Fruit fly (Drosophila melanogaster) whole organism, embryonic: ENCODE data around the gene Cp7Fa.

Experiments used
- CG1024 ChIP-seq: fragments of 200-800 bp; sonication (Bioruptor generic); IDR thresholded peaks from 2 replicates; pipeline ENCODE4 v1.3.6; 2022; ENCODE audit warnings: missing biosample characterization, missing genetic modification characterization
- CG12659 ChIP-seq: fragments of 200-800 bp; sonication (Bioruptor generic); optimal IDR thresholded peaks from 3 replicates; lab custom pipeline; 2017; ENCODE audit warnings: mild to moderate bottlenecking, missing biosample characterization, missing genetic modification reagents, missing genetic modification characterization
- CG15011 ChIP-seq: fragments of 200-800 bp; sonication (Bioruptor generic); optimal IDR thresholded peaks from 3 replicates; lab custom pipeline; 2018; ENCODE audit warnings: missing biosample characterization, mild to moderate bottlenecking, missing genetic modification characterization
- CG15269 ChIP-seq: fragments of 200-800 bp; sonication (Bioruptor generic); optimal IDR thresholded peaks from 2 replicates; lab custom pipeline; 2018; ENCODE audit warnings: missing biosample characterization, mild to moderate bottlenecking, missing genetic modification characterization, moderate library complexity
- CG15514 ChIP-seq: fragments of 200-800 bp; sonication (Bioruptor generic); optimal IDR thresholded peaks from 3 replicates; lab custom pipeline; 2017; ENCODE audit warnings: missing biosample characterization, missing genetic modification characterization, mild to moderate bottlenecking, moderate library complexity, missing genetic modification reagents
- CG2120 ChIP-seq: fragments of 200-800 bp; sonication (Bioruptor generic); optimal IDR thresholded peaks from 3 replicates; lab custom pipeline; 2016; ENCODE audit warnings: missing biosample characterization, missing genetic modification characterization
- CG32532 ChIP-seq: fragments of 200-800 bp; sonication (Bioruptor generic); IDR thresholded peaks from 2 replicates; pipeline ENCODE4 v1.3.6; 2022; ENCODE audit warnings: missing biosample characterization, missing genetic modification characterization
- CG33213 ChIP-seq: fragments of 200-800 bp; sonication (Bioruptor generic); optimal IDR thresholded peaks from 3 replicates; lab custom pipeline; 2016; ENCODE audit warnings: missing biosample characterization, missing genetic modification characterization
- CG4820 ChIP-seq: fragments of 200-800 bp; sonication (Bioruptor generic); optimal IDR thresholded peaks from 3 replicates; lab custom pipeline; 2016; ENCODE audit warnings: missing biosample characterization, missing genetic modification characterization
- CG5953 ChIP-seq: fragments of 200-800 bp; sonication (Bioruptor generic); IDR thresholded peaks from 2 replicates; pipeline ENCODE4 v1.3.6; 2022; ENCODE audit warnings: missing biosample characterization, missing genetic modification characterization
- CG6689 ChIP-seq: fragments of 200-800 bp; sonication (Bioruptor generic); IDR thresholded peaks from 2 replicates; pipeline ENCODE4 v1.3.6; 2022; ENCODE audit warnings: missing biosample characterization, missing genetic modification characterization
- CG7839 ChIP-seq: fragments of 200-800 bp; sonication (Bioruptor generic); optimal IDR thresholded peaks from 3 replicates; lab custom pipeline; 2018; ENCODE audit warnings: missing biosample characterization, mild to moderate bottlenecking, missing genetic modification characterization, moderate library complexity
- CG8359 ChIP-seq: fragments of 200-800 bp; sonication (Bioruptor generic); optimal IDR thresholded peaks from 2 replicates; lab custom pipeline; 2017; ENCODE audit warnings: missing biosample characterization, mild to moderate bottlenecking, missing genetic modification characterization, borderline replicate concordance
- CG8765 ChIP-seq: fragments of 200-800 bp; sonication (Bioruptor generic); IDR thresholded peaks from 2 replicates; pipeline ENCODE4 v1.3.6; 2022; ENCODE audit warnings: missing biosample characterization, missing genetic modification characterization
- Fer1 ChIP-seq: fragments of 200-800 bp; sonication (Bioruptor generic); optimal IDR thresholded peaks from 2 replicates; lab custom pipeline; 2017; ENCODE audit warnings: missing biosample characterization, mild to moderate bottlenecking, missing genetic modification characterization
- Gug ChIP-seq: fragments of 200-800 bp; sonication (Bioruptor generic); IDR thresholded peaks from 4 replicates; pipeline ENCODE4 v1.3.6; 2022; ENCODE audit warnings: missing biosample characterization, missing genetic modification characterization
- Hr51 ChIP-seq, 2 experiments: fragments of 200-800 bp; sonication (Bioruptor generic); optimal IDR thresholded peaks; 2 replicates in 1 of 2; 3 replicates in 1 of 2; lab custom pipeline; 2016 to 2018; ENCODE audit warnings: missing biosample characterization in 2 of 2, missing genetic modification characterization in 2 of 2, mild to moderate bottlenecking in 1 of 2, moderate library complexity in 1 of 2
- Med ChIP-seq: fragments of 200-800 bp; sonication (Bioruptor generic); peaks from one replicate; lab custom pipeline; 2016; ENCODE audit warnings: missing biosample characterization, missing genetic modification characterization, mild to moderate bottlenecking, inconsistent platforms, moderate library complexity
- Myb ChIP-seq: fragments of 200-800 bp; sonication (Bioruptor generic); optimal IDR thresholded peaks from 2 replicates; lab custom pipeline; 2016; ENCODE audit warnings: missing biosample characterization, missing genetic modification characterization
- Nf-YC ChIP-seq: fragments of 200-800 bp; optimal IDR thresholded peaks from 3 replicates; lab custom pipeline; 2019; ENCODE audit warnings: missing biosample characterization, mild to moderate bottlenecking, missing genetic modification characterization, moderate library complexity
- NfI ChIP-seq: fragments of 200-800 bp; sonication (Bioruptor generic); optimal IDR thresholded peaks from 3 replicates; lab custom pipeline; 2018; ENCODE audit warnings: missing biosample characterization, mild to moderate bottlenecking, missing genetic modification characterization, moderate library complexity
- Rfx ChIP-seq: fragments of 200-800 bp; sonication (Bioruptor generic); IDR thresholded peaks from 2 replicates; pipeline ENCODE4 v1.3.6; 2022; ENCODE audit warnings: missing biosample characterization, missing genetic modification characterization
- Rx ChIP-seq: fragments of 200-800 bp; sonication (Bioruptor generic); IDR thresholded peaks from 2 replicates; pipeline ENCODE4 v1.3.6; 2022; ENCODE audit warnings: missing biosample characterization, missing genetic modification characterization
- Sox100B ChIP-seq: fragments of 200-800 bp; sonication (Bioruptor generic); optimal IDR thresholded peaks from 3 replicates; lab custom pipeline; 2018; ENCODE audit warnings: missing biosample characterization, mild to moderate bottlenecking, missing genetic modification characterization
- YL-1 ChIP-seq: fragments of 200-800 bp; sonication (Bioruptor generic); optimal IDR thresholded peaks from 3 replicates; lab custom pipeline; 2017; ENCODE audit warnings: missing biosample characterization, mild to moderate bottlenecking, missing genetic modification characterization
- bab2 ChIP-seq: fragments of 200-800 bp; sonication (Bioruptor generic); optimal IDR thresholded peaks from 2 replicates; lab custom pipeline; 2016; ENCODE audit warnings: missing biosample characterization, missing genetic modification characterization
- bigmax ChIP-seq: fragments of 200-800 bp; sonication (Bioruptor generic); optimal IDR thresholded peaks from 2 replicates; lab custom pipeline; 2018; ENCODE audit warnings: missing biosample characterization, mild to moderate bottlenecking, missing genetic modification characterization
- caup ChIP-seq: fragments of 200-800 bp; sonication (Bioruptor generic); optimal IDR thresholded peaks from 3 replicates; lab custom pipeline; 2017; ENCODE audit warnings: missing biosample characterization, mild to moderate bottlenecking, missing genetic modification characterization, moderate library complexity; ENCODE audit not compliant: severe bottlenecking
- chm ChIP-seq: fragments of 200-800 bp; sonication (Bioruptor generic); IDR thresholded peaks from 2 replicates; pipeline ENCODE4 v1.3.6; 2022; ENCODE audit warnings: missing biosample characterization, missing genetic modification characterization
- dmrt99B ChIP-seq: fragments of 200-800 bp; sonication (Bioruptor generic); optimal IDR thresholded peaks from 2 replicates; lab custom pipeline; 2018; ENCODE audit warnings: missing biosample characterization, mild to moderate bottlenecking, missing genetic modification characterization, moderate library complexity
- fd3F ChIP-seq: fragments of 200-800 bp; sonication (Bioruptor generic); optimal IDR thresholded peaks from 2 replicates; lab custom pipeline; 2018; ENCODE audit warnings: missing biosample characterization, mild to moderate bottlenecking, missing genetic modification characterization, moderate library complexity
- inv ChIP-seq: fragments of 200-800 bp; sonication (Bioruptor generic); IDR thresholded peaks from 2 replicates; pipeline ENCODE4 v1.3.6; 2022; ENCODE audit warnings: missing biosample characterization, missing genetic modification characterization; ENCODE audit not compliant: partially characterized antibody
- lab ChIP-seq: fragments of 200-800 bp; sonication (Bioruptor generic); optimal IDR thresholded peaks from 3 replicates; lab custom pipeline; 2017; ENCODE audit warnings: missing biosample characterization, missing genetic modification characterization, mild to moderate bottlenecking, moderate library complexity, missing genetic modification reagents
- lov ChIP-seq, 2 experiments: fragments of 200-800 bp in 1 of 2; fragments of >200 bp in 1 of 2; sonication (Bioruptor generic) in 1 of 2; IDR thresholded peaks in 1 of 2; optimal IDR thresholded peaks in 1 of 2; 2 replicates in 1 of 2; 3 replicates in 1 of 2; pipeline versions ENCODE4 v1.3.6 to Lab custom; 2017 to 2022; ENCODE audit warnings: missing biosample characterization in 1 of 2, missing genetic modification characterization in 1 of 2
- mirr ChIP-seq: fragments of 200-800 bp; sonication (Bioruptor generic); optimal IDR thresholded peaks from 3 replicates; lab custom pipeline; 2018; ENCODE audit warnings: missing biosample characterization, mild to moderate bottlenecking, missing genetic modification characterization
- nmo ChIP-seq: fragments of 200-800 bp; sonication (Bioruptor generic); optimal IDR thresholded peaks from 2 replicates; lab custom pipeline; 2018; ENCODE audit warnings: missing biosample characterization, mild to moderate bottlenecking, missing genetic modification characterization, moderate library complexity
- pan ChIP-seq, 4 experiments: fragments of >200 bp in 3 of 4; fragments of 200-800 bp in 1 of 4; sonication (Bioruptor generic) in 1 of 4; optimal IDR thresholded peaks in 3 of 4; IDR thresholded peaks in 1 of 4; 2 replicates each; pipeline versions ENCODE4 v1.3.6 to Lab custom; 2017 to 2022; ENCODE audit warnings: missing biosample characterization in 2 of 4, missing genetic modification characterization in 2 of 4, mixed read lengths in 1 of 4
- pho ChIP-seq: fragments of 200-800 bp; sonication (Bioruptor generic); optimal IDR thresholded peaks from 2 replicates; lab custom pipeline; 2016; ENCODE audit warnings: missing biosample characterization, missing genetic modification characterization
- prd ChIP-seq, 3 experiments: fragments of >200 bp in 2 of 3; fragments of 200-800 bp in 1 of 3; sonication (Bioruptor generic) in 1 of 3; optimal IDR thresholded peaks in 2 of 3; IDR thresholded peaks in 1 of 3; 2 replicates in 2 of 3; 3 replicates in 1 of 3; pipeline versions ENCODE4 v1.3.6 to Lab custom; 2017 to 2022; ENCODE audit warnings: missing biosample characterization in 1 of 3, missing genetic modification characterization in 1 of 3
- row ChIP-seq: fragments of 200-800 bp; sonication (Bioruptor generic); IDR thresholded peaks from 3 replicates; pipeline ENCODE4 v1.3.6; 2022; ENCODE audit warnings: missing biosample characterization, missing genetic modification characterization
- scrt ChIP-seq: fragments of 200-800 bp; sonication (Bioruptor generic); optimal IDR thresholded peaks from 2 replicates; lab custom pipeline; 2018; ENCODE audit warnings: missing biosample characterization, mild to moderate bottlenecking, missing genetic modification characterization, moderate library complexity
- slou ChIP-seq: fragments of 200-800 bp; sonication (Bioruptor generic); optimal IDR thresholded peaks from 3 replicates; lab custom pipeline; 2016; ENCODE audit warnings: missing biosample characterization, missing genetic modification characterization
- stwl ChIP-seq: fragments of 200-800 bp; sonication (Bioruptor generic); optimal IDR thresholded peaks from 3 replicates; lab custom pipeline; 2018; ENCODE audit warnings: missing biosample characterization, mild to moderate bottlenecking, missing genetic modification characterization, moderate library complexity
- trem ChIP-seq: fragments of 200-800 bp; optimal IDR thresholded peaks from 3 replicates; lab custom pipeline; 2019; ENCODE audit warnings: missing biosample characterization, mild to moderate bottlenecking, missing genetic modification characterization, moderate library complexity
- wdn ChIP-seq: fragments of 200-800 bp; sonication (Bioruptor generic); IDR thresholded peaks from 2 replicates; pipeline ENCODE4 v1.3.6; 2022; ENCODE audit warnings: missing biosample characterization, missing genetic modification characterization
- zfh1 ChIP-seq: fragments of 200-800 bp; sonication (Bioruptor generic); IDR thresholded peaks from 3 replicates; pipeline ENCODE4 v1.3.6; 2022; ENCODE audit warnings: missing biosample characterization, missing genetic modification characterization

The Cp7Fa gene

DNA sequence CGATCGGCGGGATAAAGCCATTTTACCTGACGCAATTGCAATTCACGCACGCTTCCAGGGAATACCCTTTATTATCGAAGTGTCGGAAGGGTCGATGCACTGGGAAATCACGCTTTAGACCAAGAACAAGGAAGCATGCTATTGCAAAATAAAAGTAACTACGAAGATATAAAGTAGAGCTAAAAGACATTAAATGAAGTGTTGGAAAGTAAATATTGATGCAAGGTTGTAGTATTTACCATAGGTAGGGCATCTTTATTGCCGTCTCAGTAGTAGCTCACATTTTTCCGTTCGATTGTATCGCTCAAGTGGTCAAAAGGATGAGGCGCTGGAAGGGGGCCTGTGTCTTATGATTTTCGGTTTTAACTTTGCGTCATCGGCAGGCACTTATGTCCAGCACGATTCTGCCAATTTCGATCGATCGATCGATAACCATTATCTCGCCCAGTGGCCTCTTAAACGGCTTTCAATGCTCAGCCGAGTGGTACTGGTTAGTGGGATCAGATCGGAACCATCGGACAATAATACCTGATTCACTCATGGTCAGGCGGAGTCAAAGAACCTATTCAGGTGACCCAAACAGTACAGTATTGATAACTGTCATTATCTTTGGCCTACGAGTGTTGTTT, 27.0 kb downstream of the Cp7Fa start (continued):
- no peak for TF ChIP-seq Myb (GFP tag; lab: Kevin White, UChicago)
- TF ChIP-seq caup (GFP tag; lab: Kevin White, UChicago) = no peak
- TF ChIP-seq wdn = no peak
- TF ChIP-seq trem (tag; lab: Kevin White, UChicago) = no peak
- no peak for TF ChIP-seq Rfx (GFP tag; lab: Robert Waterston, UW)
- TF ChIP-seq nmo (GFP tag; lab: Kevin White, UChicago) = no peak
- peak; percentile 40 for TF ChIP-seq Med (GFP tag; lab: Kevin White, UChicago)
- 0 out of 3 replicates have a peak, but pooled peaks have one; percentile 11 for TF ChIP-seq row (GFP tag; lab: Robert Waterston, UW)
- no peak for TF ChIP-seq CG12659 (GFP tag; lab: Kevin White, UChicago)
- peak; percentile 3 for TF ChIP-seq CG2120 (GFP tag; lab: Kevin White, UChicago)
- no peak for TF ChIP-seq Nf-YC (tag; lab: Kevin White, UChicago)
- peak; percentile 48 for TF ChIP-seq mirr (GFP tag; lab: Kevin White, UChicago)

DNA sequence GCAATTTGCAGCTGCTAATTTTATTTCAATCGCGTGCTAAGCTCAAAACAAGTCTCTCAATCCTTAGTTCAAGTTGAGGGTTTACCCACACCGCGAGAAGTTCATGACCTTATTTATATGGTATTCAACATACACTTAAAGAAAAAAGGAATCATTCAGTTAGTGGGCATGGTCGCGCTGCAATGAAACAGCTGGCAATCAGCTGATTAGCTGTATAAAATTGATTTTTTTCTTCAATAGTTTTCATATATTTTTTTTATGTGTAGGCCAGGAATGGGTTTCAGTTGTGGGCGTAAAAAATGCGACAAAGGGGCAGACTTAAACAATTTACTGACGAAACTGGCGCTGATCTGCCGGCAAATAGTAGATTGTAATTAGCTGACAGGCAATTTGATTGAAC, 28.5 kb downstream of the Cp7Fa start:
- TF ChIP-seq Rx (GFP tag; lab: Robert Waterston, UW) (no peak), bigmax (GFP tag; lab: Kevin White, UChicago) (no peak), pho (no peak), CG1024 (GFP tag; lab: Robert Waterston, UW) (peak; percentile 31; the same call in 1 of the 2 replicates), CG15269 (tag; lab: Kevin White, UChicago) (peak; percentile 1), CG33213 (GFP tag; lab: Kevin White, UChicago) (no peak), Sox100B (GFP tag; lab: Kevin White, UChicago) (no peak), scrt (no peak), zfh1 (peak; percentile 31; the same call in 1 of the 3 replicates), CG15011 (GFP tag; lab: Kevin White, UChicago) (no peak), Hr51 (GFP tag; optimal IDR thresholded peaks at IDR 0.05; lab: Kevin White, UChicago) (peak in 1 of 2 experiments; percentile 24), prd (optimal IDR thresholded peaks at IDR 0.05; lab: Kevin White, UChicago) (no peak), prd (GFP tag; IDR thresholded peaks at IDR 0.05; lab: Robert Waterston, UW) (peak; percentile 32; the same call in 1 of the 3 replicates), lov (optimal IDR thresholded peaks at IDR 0.05; lab: Kevin White, UChicago) (no peak), lov (GFP tag; IDR thresholded peaks at IDR 0.05; lab: Robert Waterston, UW) (no peak), bab2 (GFP tag; lab: Kevin White, UChicago) (peak; percentile 3), Fer1 (GFP tag; lab: Kevin White, UChicago) (no peak), CG5953 (no peak), CG15514 (no peak), chm (no peak), lab (peak; percentile 28), slou (GFP tag; lab: Kevin White, UChicago) (no peak), CG6689 (no peak), YL-1 (GFP tag; lab: Kevin White, UChicago) (no peak), stwl (tag; lab: Kevin White, UChicago) (no peak), CG32532 (GFP tag; lab: Robert Waterston, UW) (0 out of 2 replicates have a peak, but pooled peaks have one; percentile 34), fd3F (GFP tag; lab: Kevin White, UChicago) (no peak), NfI (GFP tag; lab: Kevin White, UChicago) (no peak), pan (optimal IDR thresholded peaks at IDR 0.05; lab: Kevin White, UChicago) (no peak), pan (GFP tag; optimal IDR thresholded peaks at IDR 0.05 in 1 of 2, IDR thresholded peaks at IDR 0.05 in 1 of 2) (peak in 1 of 2 experiments; percentile 34), inv (GFP tag; lab: Robert Waterston, UW) (no peak), dmrt99B (tag; lab: Kevin White, UChicago) (peak; percentile 14), CG8359 (GFP tag; lab: Kevin White, UChicago) (no peak), CG8765 (GFP tag; lab: Robert Waterston, UW) (no peak), CG7839 (tag; lab: Kevin White, UChicago) (peak; percentile 4), Gug (no peak), CG4820 (GFP tag; lab: Kevin White, UChicago) (peak; percentile 7)
